Fruit fly (Drosophila melanogaster) whole organism, wandering third instar larva: Measurements from ENCODE around the gene larp.

Experiments used
- brk ChIP-seq: fragments of 200-800 bp; sonication (Bioruptor generic); optimal IDR thresholded peaks from 2 replicates; lab custom pipeline; 2016; ENCODE audit warnings: missing biosample characterization, mild to moderate bottlenecking, missing genetic modification characterization
- h ChIP-seq: fragments of 200-800 bp; sonication (Bioruptor generic); optimal IDR thresholded peaks from 3 replicates; lab custom pipeline; 2016; ENCODE audit warnings: missing biosample characterization, mild to moderate bottlenecking, missing genetic modification characterization
- usp ChIP-seq: fragments of >200 bp; optimal IDR thresholded peaks from 2 replicates; lab custom pipeline; 2017; ENCODE audit warnings: missing biosample characterization, missing genetic modification characterization

DNA sequence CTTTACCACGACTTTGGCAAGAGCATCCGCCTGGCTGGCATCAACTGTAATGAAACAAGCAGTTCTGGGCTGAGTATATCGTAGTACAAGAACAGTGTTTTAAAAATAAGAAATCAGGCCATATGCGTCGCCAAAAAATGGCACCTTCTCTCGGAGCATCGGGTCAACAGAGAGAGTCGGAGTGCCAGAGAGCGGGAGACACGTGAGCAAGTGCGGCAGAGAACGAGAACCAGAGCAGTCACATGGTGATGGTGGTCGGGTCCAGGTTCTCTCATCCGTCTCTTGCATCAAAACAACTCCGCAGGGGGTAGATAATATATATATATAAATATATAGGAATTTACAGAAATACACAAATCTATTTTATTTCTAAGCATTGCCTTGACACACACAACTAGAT is 11.4 kb downstream of the larp start:
- TF ChIP-seq brk (GFP tag; lab: Kevin White, UChicago) (no peak), h (GFP tag; lab: Kevin White, UChicago) (no peak), usp (GFP tag; lab: Kevin White, UChicago) (no peak)
